Fruit fly (Drosophila melanogaster) whole organism, pupa: ENCODE measurements around the gene CG42299.

ENCODE experiments used
- CG12605 ChIP-seq: fragments of 200-800 bp; sonication (Bioruptor generic); IDR thresholded peaks from 2 replicates; pipeline ENCODE4 v1.3.6; 2022; ENCODE audit warnings: missing biosample characterization, missing genetic modification characterization
- CG14655 ChIP-seq: fragments of 200-800 bp; sonication (Bioruptor generic); optimal IDR thresholded peaks from 3 replicates; lab custom pipeline; 2017; ENCODE audit warnings: mild to moderate bottlenecking, missing biosample characterization, missing genetic modification reagents, missing genetic modification characterization
- CG15710 ChIP-seq: fragments of 200-800 bp; sonication (Bioruptor generic); optimal IDR thresholded peaks from 2 replicates; lab custom pipeline; 2018; ENCODE audit warnings: missing biosample characterization, mild to moderate bottlenecking, missing genetic modification characterization, moderate library complexity
- CG17806 ChIP-seq: fragments of 200-800 bp; sonication (Bioruptor generic); optimal IDR thresholded peaks from 2 replicates; lab custom pipeline; 2018; ENCODE audit warnings: missing biosample characterization, mild to moderate bottlenecking, missing genetic modification characterization, moderate library complexity
- CG32121 ChIP-seq: fragments of 200-800 bp; sonication (Bioruptor generic); IDR thresholded peaks from 2 replicates; pipeline ENCODE4 v1.3.6; 2022; ENCODE audit warnings: missing biosample characterization, missing genetic modification characterization
- CG34367 ChIP-seq: fragments of 200-800 bp; sonication (Bioruptor generic); optimal IDR thresholded peaks from 2 replicates; lab custom pipeline; 2018; ENCODE audit warnings: missing biosample characterization, mild to moderate bottlenecking, missing genetic modification characterization
- CG8159 ChIP-seq: fragments of 200-800 bp; sonication (Bioruptor generic); optimal IDR thresholded peaks from 3 replicates; lab custom pipeline; 2018; ENCODE audit warnings: missing biosample characterization, mild to moderate bottlenecking, missing genetic modification characterization, moderate library complexity
- CG8301 ChIP-seq: fragments of 200-800 bp; sonication (Bioruptor generic); optimal IDR thresholded peaks from 2 replicates; lab custom pipeline; 2018; ENCODE audit warnings: missing biosample characterization, mild to moderate bottlenecking, missing genetic modification characterization
- D1 ChIP-seq: fragments of 200-800 bp; sonication (Bioruptor generic); optimal IDR thresholded peaks from 2 replicates; lab custom pipeline; 2018; ENCODE audit warnings: missing biosample characterization, mild to moderate bottlenecking, missing genetic modification characterization, moderate library complexity
- EcR ChIP-seq: fragments of 200-800 bp; sonication (Bioruptor generic); optimal IDR thresholded peaks from 3 replicates; lab custom pipeline; 2019; ENCODE audit warnings: missing biosample characterization, missing genetic modification characterization, mild to moderate bottlenecking, moderate library complexity, missing genetic modification reagents
- Pif1A ChIP-seq: fragments of 200-800 bp; sonication (Bioruptor generic); optimal IDR thresholded peaks from 3 replicates; lab custom pipeline; 2016; ENCODE audit warnings: missing biosample characterization, missing genetic modification characterization
- Pif1B ChIP-seq: fragments of 200-800 bp; sonication (Bioruptor generic); optimal IDR thresholded peaks from 3 replicates; lab custom pipeline; 2016; ENCODE audit warnings: missing biosample characterization, missing genetic modification characterization
- gl ChIP-seq: fragments of 200-800 bp; sonication (Bioruptor generic); optimal IDR thresholded peaks from 2 replicates; lab custom pipeline; 2018; ENCODE audit warnings: missing biosample characterization, mild to moderate bottlenecking, missing genetic modification characterization

DNA sequence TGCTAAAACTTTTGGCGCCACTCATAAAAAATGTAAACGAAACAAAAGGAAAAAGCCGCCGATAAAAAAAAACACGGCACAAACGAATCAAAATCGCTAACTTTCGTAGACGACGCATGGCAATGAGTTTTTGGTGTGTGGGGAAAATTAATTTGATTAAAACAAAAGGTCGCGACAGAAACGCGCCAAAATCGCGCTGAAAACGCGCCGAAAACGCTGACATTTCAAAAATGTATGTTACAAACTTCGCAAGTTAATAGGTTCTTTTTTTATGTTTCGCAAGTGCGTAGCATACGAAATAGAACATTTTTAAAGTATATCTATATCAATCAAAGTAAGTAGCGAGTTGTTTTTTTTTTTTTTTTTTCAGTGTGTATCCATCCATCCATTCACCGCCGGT lies 40.5 kb upstream of the CG42299 start:
- TF ChIP-seq CG14655 (GFP tag; lab: Kevin White, UChicago) (no peak), CG12605 (GFP tag; lab: Robert Waterston, UW) (no peak), CG34367 (tag; lab: Kevin White, UChicago) (no peak), CG15710 (tag; lab: Kevin White, UChicago) (no peak), CG8301 (tag; lab: Kevin White, UChicago) (no peak), Pif1A (GFP tag; lab: Kevin White, UChicago) (no peak), CG32121 (GFP tag; lab: Robert Waterston, UW) (no peak), CG17806 (tag; lab: Kevin White, UChicago) (no peak), EcR (GFP tag; lab: Kevin White, UChicago) (no peak), Pif1B (no peak), D1 (tag; lab: Kevin White, UChicago) (no peak), CG8159 (tag; lab: Kevin White, UChicago) (no peak), gl (tag; lab: Kevin White, UChicago) (no peak)
